Fruit fly (Drosophila melanogaster) whole organism, embryonic: ENCODE data around the gene CG34238.
A peak's percentile ranks its signal among the peaks of the same experiment; 100 is the strongest.

Experiments
- Atf6 ChIP-seq: fragments of 200-800 bp; sonication (Bioruptor generic); IDR thresholded peaks from 2 replicates; pipeline ENCODE4 v1.3.6; 2022; ENCODE audit warnings: missing biosample characterization, missing genetic modification characterization
- BtbVII ChIP-seq: fragments of 200-800 bp; sonication (Bioruptor generic); optimal IDR thresholded peaks from 3 replicates; lab custom pipeline; 2017; ENCODE audit warnings: missing biosample characterization, mild to moderate bottlenecking, missing genetic modification characterization
- CG10147 ChIP-seq: fragments of 200-800 bp; sonication (Bioruptor generic); optimal IDR thresholded peaks from 2 replicates; lab custom pipeline; 2019; ENCODE audit warnings: missing biosample characterization, mild to moderate bottlenecking, missing genetic modification characterization, moderate library complexity
- CG12071 ChIP-seq: fragments of 200-800 bp; sonication (Bioruptor generic); optimal IDR thresholded peaks from 3 replicates; lab custom pipeline; 2018; ENCODE audit warnings: missing biosample characterization, mild to moderate bottlenecking, missing genetic modification characterization
- CG13287 ChIP-seq: fragments of 200-800 bp; sonication (Bioruptor generic); IDR thresholded peaks from 2 replicates; pipeline ENCODE4 v1.3.6; 2022; ENCODE audit warnings: missing biosample characterization, missing genetic modification characterization; ENCODE audit not compliant: partially characterized antibody
- CG13894 ChIP-seq: fragments of 200-800 bp; sonication (Bioruptor generic); optimal IDR thresholded peaks from 3 replicates; lab custom pipeline; 2018; ENCODE audit warnings: missing biosample characterization, mild to moderate bottlenecking, missing genetic modification characterization, moderate library complexity
- CG2889 ChIP-seq: fragments of 200-800 bp; sonication (Bioruptor generic); IDR thresholded peaks from 3 replicates; pipeline ENCODE4 v1.3.6; 2022; ENCODE audit warnings: missing biosample characterization, missing genetic modification characterization
- CG34376 ChIP-seq: fragments of 200-800 bp; sonication (Bioruptor generic); optimal IDR thresholded peaks from 2 replicates; lab custom pipeline; 2018; ENCODE audit warnings: missing biosample characterization, mild to moderate bottlenecking, missing genetic modification characterization
- CG6254 ChIP-seq: fragments of 200-800 bp; sonication (Bioruptor generic); optimal IDR thresholded peaks from 3 replicates; lab custom pipeline; 2017; ENCODE audit warnings: mild to moderate bottlenecking, missing biosample characterization, missing genetic modification reagents, missing genetic modification characterization
- CG8290 ChIP-seq, 3 experiments: fragments of 200-800 bp; sonication (Bioruptor generic); optimal IDR thresholded peaks; 2 replicates each; lab custom pipeline; 2016 to 2019; ENCODE audit warnings: missing biosample characterization in 3 of 3, missing genetic modification characterization in 3 of 3, mild to moderate bottlenecking in 2 of 3, moderate library complexity in 1 of 3
- Dfd ChIP-seq, 2 experiments: fragments of >200 bp; optimal IDR thresholded peaks; 2 replicates each; lab custom pipeline; 2017; ENCODE audit warnings: missing biosample characterization in 2 of 2, missing genetic modification characterization in 2 of 2
- Dll ChIP-seq: fragments of 200-800 bp; sonication (Bioruptor generic); IDR thresholded peaks from 4 replicates; pipeline ENCODE4 v1.3.6; 2022; ENCODE audit warnings: missing biosample characterization, missing genetic modification characterization; ENCODE audit not compliant: partially characterized antibody
- Dp ChIP-seq: fragments of 200-800 bp; sonication (Bioruptor generic); optimal IDR thresholded peaks from 2 replicates; lab custom pipeline; 2018; ENCODE audit warnings: missing biosample characterization, mild to moderate bottlenecking, missing genetic modification characterization, moderate library complexity
- E2f2 ChIP-seq: fragments of 200-800 bp; sonication (Bioruptor generic); IDR thresholded peaks from 2 replicates; pipeline ENCODE4 v1.3.6; 2022; ENCODE audit warnings: missing biosample characterization, missing genetic modification characterization
- ERR ChIP-seq: fragments of 200-800 bp; sonication (Bioruptor generic); optimal IDR thresholded peaks from 2 replicates; lab custom pipeline; 2016; ENCODE audit warnings: missing biosample characterization, missing genetic modification characterization
- Fer1 ChIP-seq: fragments of 200-800 bp; sonication (Bioruptor generic); optimal IDR thresholded peaks from 2 replicates; lab custom pipeline; 2017; ENCODE audit warnings: missing biosample characterization, mild to moderate bottlenecking, missing genetic modification characterization
- HLH54F ChIP-seq: fragments of 200-800 bp; sonication (Bioruptor generic); optimal IDR thresholded peaks from 3 replicates; lab custom pipeline; 2016; ENCODE audit warnings: missing biosample characterization, missing genetic modification characterization
- Hr39 ChIP-seq: fragments of >200 bp; optimal IDR thresholded peaks from 2 replicates; lab custom pipeline; 2017
- MBD-R2 ChIP-seq: fragments of 200-800 bp; sonication (Bioruptor generic); IDR thresholded peaks from 2 replicates; pipeline ENCODE4 v1.3.6; 2022; ENCODE audit warnings: missing biosample characterization, missing genetic modification characterization
- MESR4 ChIP-seq: fragments of 200-800 bp; sonication (Bioruptor generic); optimal IDR thresholded peaks from 2 replicates; lab custom pipeline; 2018; ENCODE audit warnings: missing biosample characterization, mild to moderate bottlenecking, missing genetic modification characterization, moderate library complexity
- Max ChIP-seq: fragments of 200-800 bp; sonication (Bioruptor generic); optimal IDR thresholded peaks from 2 replicates; lab custom pipeline; 2016; ENCODE audit warnings: missing biosample characterization, mild to moderate bottlenecking, missing genetic modification characterization
- Nf-YC ChIP-seq: fragments of 200-800 bp; optimal IDR thresholded peaks from 3 replicates; lab custom pipeline; 2019; ENCODE audit warnings: missing biosample characterization, mild to moderate bottlenecking, missing genetic modification characterization, moderate library complexity
- Side ChIP-seq: fragments of 200-800 bp; sonication (Bioruptor generic); optimal IDR thresholded peaks from 2 replicates; lab custom pipeline; 2016; ENCODE audit warnings: missing biosample characterization, missing genetic modification characterization
- Sox102F ChIP-seq: fragments of 200-800 bp; sonication (Bioruptor generic); optimal IDR thresholded peaks from 2 replicates; lab custom pipeline; 2018; ENCODE audit warnings: missing biosample characterization, mild to moderate bottlenecking, missing genetic modification characterization, moderate library complexity
- amos ChIP-seq: fragments of 200-800 bp; sonication (Bioruptor generic); IDR thresholded peaks from 2 replicates; pipeline ENCODE4 v1.3.6; 2022; ENCODE audit warnings: missing biosample characterization, missing genetic modification characterization; ENCODE audit not compliant: partially characterized antibody
- cg ChIP-seq: fragments of 200-800 bp; sonication (Bioruptor generic); optimal IDR thresholded peaks from 3 replicates; lab custom pipeline; 2019; ENCODE audit warnings: missing biosample characterization, mild to moderate bottlenecking, missing genetic modification characterization, moderate library complexity
- chif ChIP-seq, 2 experiments: fragments of 200-800 bp; sonication (Bioruptor generic); optimal IDR thresholded peaks; 3 replicates each; lab custom pipeline; 2016; ENCODE audit warnings: missing biosample characterization in 2 of 2, missing genetic modification characterization in 2 of 2
- crp ChIP-seq, 2 experiments: fragments of 200-800 bp; sonication (Bioruptor generic); optimal IDR thresholded peaks; 2 replicates in 1 of 2; 3 replicates in 1 of 2; lab custom pipeline; 2017; ENCODE audit warnings: missing biosample characterization in 2 of 2, missing genetic modification characterization in 2 of 2, mild to moderate bottlenecking in 1 of 2, moderate library complexity in 1 of 2
- ems ChIP-seq: fragments of 200-800 bp; sonication (Bioruptor generic); optimal IDR thresholded peaks from 3 replicates; lab custom pipeline; 2016; ENCODE audit warnings: missing biosample characterization, missing genetic modification characterization
- ftz-f1 ChIP-seq: fragments of 200-800 bp; sonication (Bioruptor generic); optimal IDR thresholded peaks from 2 replicates; lab custom pipeline; 2016; ENCODE audit warnings: missing biosample characterization, missing genetic modification characterization
- grn ChIP-seq: fragments of 200-800 bp; sonication (Bioruptor generic); optimal IDR thresholded peaks from 3 replicates; lab custom pipeline; 2017; ENCODE audit warnings: missing biosample characterization, missing genetic modification characterization
- lbe ChIP-seq: fragments of 200-800 bp; sonication (Bioruptor generic); optimal IDR thresholded peaks from 2 replicates; lab custom pipeline; 2016; ENCODE audit warnings: missing biosample characterization, mild to moderate bottlenecking, missing genetic modification characterization
- lmd ChIP-seq: fragments of 200-800 bp; sonication (Bioruptor generic); IDR thresholded peaks from 2 replicates; pipeline ENCODE4 v1.3.6; 2022; ENCODE audit warnings: missing biosample characterization, missing genetic modification characterization
- luna ChIP-seq: fragments of 200-800 bp; sonication (Bioruptor generic); optimal IDR thresholded peaks from 2 replicates; lab custom pipeline; 2016; ENCODE audit warnings: missing biosample characterization, missing genetic modification characterization
- pzg ChIP-seq: fragments of 200-800 bp; sonication (Bioruptor generic); optimal IDR thresholded peaks from 3 replicates; lab custom pipeline; 2018; ENCODE audit warnings: missing biosample characterization, mild to moderate bottlenecking, missing genetic modification characterization, moderate library complexity
- seq ChIP-seq: fragments of 200-800 bp; sonication (Bioruptor generic); IDR thresholded peaks from 2 replicates; pipeline ENCODE4 v1.3.6; 2022; ENCODE audit warnings: missing biosample characterization, missing genetic modification characterization
- sug ChIP-seq: fragments of 200-800 bp; optimal IDR thresholded peaks from 2 replicates; lab custom pipeline; 2019; ENCODE audit warnings: missing biosample characterization, mild to moderate bottlenecking, missing genetic modification characterization, moderate library complexity
- wek ChIP-seq: fragments of 200-800 bp; sonication (Bioruptor generic); optimal IDR thresholded peaks from 3 replicates; lab custom pipeline; 2018; ENCODE audit warnings: missing biosample characterization, mild to moderate bottlenecking, missing genetic modification characterization, moderate library complexity
- zf30C ChIP-seq: fragments of 200-800 bp; sonication (Bioruptor generic); optimal IDR thresholded peaks from 3 replicates; lab custom pipeline; 2018; ENCODE audit warnings: missing biosample characterization, mild to moderate bottlenecking, missing genetic modification characterization

The CG34238 gene

dm6 chr3L:10660744-10661589, 34.7 kb downstream of the CG34238 start, which contains the start of the genes CG32066 and CG8003 (continued):
- TF ChIP-seq CG10147 (GFP tag; lab: Kevin White, UChicago) (no peak), CG2889 (GFP tag; lab: Robert Waterston, UW) (no peak), chif (GFP tag; optimal IDR thresholded peaks at IDR 0.05; lab: Kevin White, UChicago) (no peak), amos (peak; percentile 97), luna (no peak), Nf-YC (tag; lab: Kevin White, UChicago) (peak; percentile 70), seq (GFP tag; lab: Robert Waterston, UW) (no peak), BtbVII (GFP tag; lab: Kevin White, UChicago) (peak; percentile 68), Side (GFP tag; lab: Kevin White, UChicago) (no peak), lmd (no peak; the same call in 1 of the 2 replicates), Atf6 (GFP tag; lab: Robert Waterston, UW) (peak; percentile 40; the same call in 1 of the 2 replicates), HLH54F (peak; percentile 9), zf30C (GFP tag; lab: Kevin White, UChicago) (peak; percentile 12), ftz-f1 (no peak), Sox102F (GFP tag; lab: Kevin White, UChicago) (peak; percentile 15), CG13894 (tag; lab: Kevin White, UChicago) (no peak), Max (GFP tag; lab: Kevin White, UChicago) (peak; percentile 10)

- peak; percentile 22; the same call in 1 of the 2 replicates for TF ChIP-seq E2f2 (GFP tag; lab: Robert Waterston, UW)
- TF ChIP-seq CG13894 (tag; lab: Kevin White, UChicago): peak; percentile 14
- TF ChIP-seq ftz-f1: peak; percentile 62
- TF ChIP-seq Dll: no peak
- TF ChIP-seq cg: no peak
- TF ChIP-seq Fer1: peak; percentile 7
- no peak for TF ChIP-seq Dfd (GFP tag; optimal IDR thresholded peaks at IDR 0.05; lab: Kevin White, UChicago)
- no peak for TF ChIP-seq ems (GFP tag; lab: Kevin White, UChicago)
- TF ChIP-seq pzg: peak; percentile 13
- no peak for TF ChIP-seq Hr39
- TF ChIP-seq sug (tag; lab: Kevin White, UChicago): peak; percentile 17
- peak; percentile 27 for TF ChIP-seq CG13287 (GFP tag; lab: Robert Waterston, UW)
- TF ChIP-seq MESR4 (GFP tag; lab: Kevin White, UChicago): peak; percentile 27
- TF ChIP-seq CG12071 (GFP tag; lab: Kevin White, UChicago): no peak
- peak; percentile 69 for TF ChIP-seq wek (GFP tag; lab: Kevin White, UChicago)
- TF ChIP-seq Dp (GFP tag; lab: Kevin White, UChicago): peak; percentile 31
- peak; percentile 50 for TF ChIP-seq CG34376 (GFP tag; lab: Kevin White, UChicago)
- peak; percentile 49 for TF ChIP-seq ERR (GFP tag; lab: Kevin White, UChicago)
- TF ChIP-seq lbe (GFP tag; lab: Kevin White, UChicago): peak; percentile 28
- TF ChIP-seq crp (GFP tag; optimal IDR thresholded peaks at IDR 0.05; lab: Kevin White, UChicago): peak in 1 of 2 experiments; percentile 82
- TF ChIP-seq MBD-R2 (GFP tag; lab: Robert Waterston, UW): peak; percentile 44
- no peak for TF ChIP-seq CG6254
- peak; percentile 22 for TF ChIP-seq grn (GFP tag; lab: Kevin White, UChicago)
- TF ChIP-seq CG8290 (GFP tag; optimal IDR thresholded peaks at IDR 0.05; lab: Kevin White, UChicago): no peak
- peak in 1 of 2 experiments; percentile 5 for TF ChIP-seq CG8290 (tag; optimal IDR thresholded peaks at IDR 0.05; lab: Kevin White, UChicago)
Observed at dm6 chr3L:10663190-10663763, 37.0 kb downstream of the CG34238 start, which contains the start of gene Adi1. Adi1 (plus strand) TSS chr3L:10663376.
